Worm (Caenorhabditis elegans): Measurements from ENCODE around the gene cyk-1.

DNA sequence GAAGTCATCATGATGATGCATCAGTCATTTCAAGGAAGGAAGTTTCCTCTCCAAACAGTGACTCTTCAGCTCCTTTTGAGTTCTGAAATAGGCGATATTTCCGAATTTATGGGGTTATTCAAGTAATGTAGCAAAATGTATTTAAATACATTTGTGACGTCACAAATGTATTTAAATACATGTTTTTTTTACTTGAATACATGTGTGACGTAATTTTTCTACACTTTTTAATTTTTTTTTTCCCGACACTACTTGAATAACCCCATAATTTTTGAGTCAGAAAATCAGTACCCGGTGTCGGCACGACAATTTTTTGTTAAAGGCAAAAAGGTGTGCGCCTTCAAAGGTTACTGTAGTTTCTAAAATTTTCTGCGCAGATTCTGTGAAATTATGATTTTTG lies 54.1 kb downstream of the cyk-1 start:
- no peak for TF ChIP-seq snpc-4 (tag; optimal IDR thresholded peaks at IDR 0.05)
- TF ChIP-seq fkh-10 (GFP tag; optimal IDR thresholded peaks at IDR 0.05): no peak
- TF ChIP-seq ztf-11 (tag; optimal IDR thresholded peaks at IDR 0.05): no peak
- TF ChIP-seq nhr-84 (tag; optimal IDR thresholded peaks at IDR 0.05): no peak
